Fruit fly (Drosophila melanogaster): Measurements from ENCODE around the gene CG12541.

Gene CG12541

DNA sequence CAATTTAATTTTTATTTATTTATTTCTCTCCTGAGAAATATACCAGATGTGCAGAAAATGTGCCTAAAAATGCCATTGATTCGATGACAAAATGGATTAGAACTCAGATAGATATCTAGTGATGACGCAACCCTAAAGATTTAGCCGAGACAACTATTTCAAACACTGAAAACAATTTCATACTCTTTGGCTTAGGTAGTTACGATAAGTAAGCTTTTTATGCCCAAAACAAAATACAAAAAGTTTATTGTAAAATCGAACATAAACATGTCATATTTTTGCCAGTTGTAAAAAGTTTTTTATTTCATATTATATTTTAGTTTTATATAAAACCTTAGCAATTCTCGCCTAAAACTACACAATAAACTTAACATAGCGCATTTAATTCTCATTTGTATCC lies 92.5 kb downstream of the CG12541 start, which contains the start of gene CG3040 (continued):
- TF ChIP-seq gsb (GFP tag; IDR thresholded peaks at IDR 0.05) (no peak), CG15601 (tag; optimal IDR thresholded peaks at IDR 0.05) (peak; percentile 99), D19A (tag; optimal IDR thresholded peaks at IDR 0.05) (peak; percentile 4), ems (GFP tag; optimal IDR thresholded peaks at IDR 0.05) (no peak), gcm2 (GFP tag; optimal IDR thresholded peaks at IDR 0.05) (no peak), CG10979 (tag; optimal IDR thresholded peaks at IDR 0.05) (peak; percentile 16), wek (GFP tag; optimal IDR thresholded peaks at IDR 0.05) (no peak), CG18619 (GFP tag; optimal IDR thresholded peaks at IDR 0.05) (peak; percentile 21), HLH54F (GFP tag; optimal IDR thresholded peaks at IDR 0.05) (peak; percentile 14), CG10543 (GFP tag; optimal IDR thresholded peaks at IDR 0.05) (no peak), CG14667 (GFP tag; IDR thresholded peaks at IDR 0.05) (no peak), fd3F (GFP tag; optimal IDR thresholded peaks at IDR 0.05) (peak; percentile 4), eyg (GFP tag; optimal IDR thresholded peaks at IDR 0.05) (no peak), NFAT (GFP tag; IDR thresholded peaks at IDR 0.05) (0 out of 2 replicates have a peak, but pooled peaks have one; percentile 5), CG16779 (GFP tag; IDR thresholded peaks at IDR 0.05) (no peak), Ada2b (GFP tag; IDR thresholded peaks at IDR 0.05) (peak; percentile 22; the same call in 1 of the 2 replicates), Myb (GFP tag; optimal IDR thresholded peaks at IDR 0.05) (peak; percentile 9)

Measured in whole organism, embryonic.